Worm (Caenorhabditis elegans) whole organism, early embryonic: Measurements from ENCODE around the gene Y38A10A.7.

ENCODE experiments used
- F13C5.2 ChIP-seq: sonication (generic microtip); optimal IDR thresholded peaks from 2 replicates; lab custom pipeline; 2017; ENCODE audit warnings: mild to moderate bottlenecking, missing genetic modification characterization, inconsistent platforms, missing compliant biosample characterization
- ama-1 ChIP-seq: fragments of 150-350 bp; optimal IDR thresholded peaks from 2 replicates; lab custom pipeline; 2014
- ceh-36 ChIP-seq: sonication (generic microtip); optimal IDR thresholded peaks from 2 replicates; lab custom pipeline; 2016; ENCODE audit warnings: missing genetic modification characterization, inconsistent platforms, missing compliant biosample characterization
- flt-1 ChIP-seq: fragments of 200-800 bp; sonication (Bioruptor generic); IDR thresholded peaks from 2 replicates; pipeline ENCODE4 v1.3.6; 2022; ENCODE audit warnings: missing genetic modification characterization, missing compliant biosample characterization
- hmbx-1 ChIP-seq: sonication (generic microtip); optimal IDR thresholded peaks from 2 replicates; lab custom pipeline; 2016; ENCODE audit warnings: mild to moderate bottlenecking, missing genetic modification characterization, missing compliant biosample characterization
- hnd-1 ChIP-seq: sonication (generic microtip); optimal IDR thresholded peaks from 2 replicates; lab custom pipeline; 2016; ENCODE audit warnings: missing genetic modification characterization, missing compliant biosample characterization
- scrt-1 ChIP-seq: fragments of 200-800 bp; sonication (Bioruptor generic); IDR thresholded peaks from 2 replicates; pipeline ENCODE4 v1.3.6; 2022; ENCODE audit warnings: missing genetic modification characterization, missing compliant biosample characterization
- sea-1 ChIP-seq: fragments of 200-800 bp; sonication (Bioruptor generic); conservative IDR thresholded peaks from 2 replicates; pipeline ENCODE4 v1.3.6; 2022; ENCODE audit warnings: missing genetic modification characterization, missing compliant biosample characterization
- tbx-11 ChIP-seq: fragments of 200-800 bp; sonication (Bioruptor generic); IDR thresholded peaks from 2 replicates; pipeline ENCODE4 v1.3.6; 2022; ENCODE audit warnings: missing genetic modification characterization, missing compliant biosample characterization

DNA sequence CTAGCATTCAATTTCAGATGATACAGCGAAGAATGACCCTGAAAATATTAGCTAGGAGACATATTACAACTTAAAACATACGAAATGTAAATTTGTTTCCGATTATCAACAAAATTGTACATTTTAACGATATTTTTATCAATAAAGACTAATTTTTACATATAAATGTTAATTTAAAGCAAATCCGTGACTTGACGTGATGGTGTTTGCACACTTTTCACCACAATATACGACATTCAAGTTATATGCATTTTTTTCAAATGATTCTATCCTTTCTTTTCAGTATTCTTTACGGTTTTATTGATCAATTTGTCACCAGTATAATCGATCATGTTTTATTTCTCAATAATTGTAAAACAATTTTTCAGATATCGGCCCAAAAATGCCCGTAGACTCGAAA, at the start of gene Y38A10A.7:
- no peak for TF ChIP-seq flt-1 (GFP tag; lab: Robert Waterston, UW)
- TF ChIP-seq tbx-11 (GFP tag; lab: Robert Waterston, UW) = no peak
- TF ChIP-seq ceh-36 (tag; lab: Kevin White, UChicago) = no peak
- no peak for TF ChIP-seq F13C5.2
- no peak for TF ChIP-seq scrt-1 (GFP tag; lab: Robert Waterston, UW)
- TF ChIP-seq sea-1 (GFP tag; lab: Robert Waterston, UW) = no peak
- no peak for TF ChIP-seq ama-1
- no peak for TF ChIP-seq hnd-1 (tag; lab: Kevin White, UChicago)
- TF ChIP-seq hmbx-1 (tag; lab: Kevin White, UChicago) = no peak
